Fruit fly (Drosophila melanogaster) whole organism, wandering third instar larva: ENCODE results near the gene cbt.

Experiments
- CG32264 ChIP-seq: fragments of 200-800 bp; sonication (Bioruptor generic); optimal IDR thresholded peaks from 2 replicates; lab custom pipeline; 2016; ENCODE audit warnings: missing biosample characterization, missing genetic modification characterization
- CG9705 ChIP-seq: fragments of 200-800 bp; sonication (Bioruptor generic); optimal IDR thresholded peaks from 2 replicates; lab custom pipeline; 2018; ENCODE audit warnings: missing biosample characterization, mild to moderate bottlenecking, missing genetic modification characterization
- CrebA ChIP-seq: fragments of 200-800 bp; sonication (Bioruptor generic); optimal IDR thresholded peaks from 2 replicates; lab custom pipeline; 2016; ENCODE audit warnings: missing biosample characterization, mild to moderate bottlenecking, missing genetic modification characterization, borderline replicate concordance
- Dfd ChIP-seq: fragments of >200 bp; optimal IDR thresholded peaks from 2 replicates; lab custom pipeline; 2017; ENCODE audit warnings: missing biosample characterization, missing genetic modification characterization
- GATAd ChIP-seq: sonication (Bioruptor generic); optimal IDR thresholded peaks from 2 replicates; lab custom pipeline; 2016; ENCODE audit warnings: missing biosample characterization, missing genetic modification characterization
- Hnf4 ChIP-seq: fragments of 200-800 bp; sonication (Bioruptor generic); optimal IDR thresholded peaks from 2 replicates; lab custom pipeline; 2016; ENCODE audit warnings: missing biosample characterization, mild to moderate bottlenecking, missing genetic modification characterization
- Hr78 ChIP-seq: fragments of >200 bp; optimal IDR thresholded peaks from 2 replicates; lab custom pipeline; 2017; ENCODE audit warnings: missing biosample characterization, missing genetic modification characterization
- Hr83 ChIP-seq: fragments of 200-300 bp; sonication (Bioruptor generic); optimal IDR thresholded peaks from 2 replicates; lab custom pipeline; 2016; ENCODE audit warnings: missing biosample characterization, mild to moderate bottlenecking, missing genetic modification characterization, moderate library complexity; ENCODE audit not compliant: poor library complexity, severe bottlenecking
- Jra ChIP-seq: sonication (Bioruptor generic); optimal IDR thresholded peaks from 2 replicates; lab custom pipeline; 2016; ENCODE audit warnings: missing biosample characterization, missing genetic modification characterization
- Myc ChIP-seq: fragments of >200 bp; optimal IDR thresholded peaks from 2 replicates; lab custom pipeline; 2017
- N ChIP-seq: fragments of >200 bp; optimal IDR thresholded peaks from 2 replicates; lab custom pipeline; 2018; ENCODE audit warnings: missing biosample characterization, missing external identifiers, missing genetic modification characterization
- OdsH ChIP-seq: fragments of 200-800 bp; sonication (Bioruptor generic); optimal IDR thresholded peaks from 2 replicates; lab custom pipeline; 2016; ENCODE audit warnings: missing biosample characterization, mild to moderate bottlenecking, missing genetic modification characterization
- Rel ChIP-seq, 2 experiments: fragments of 200-800 bp; sonication (Bioruptor generic) in 1 of 2; optimal IDR thresholded peaks; 2 replicates in 1 of 2; 3 replicates in 1 of 2; lab custom pipeline; 2016 to 2019; ENCODE audit warnings: mild to moderate bottlenecking in 2 of 2, missing biosample characterization in 2 of 2, missing genetic modification characterization in 2 of 2, moderate library complexity in 1 of 2
- Sp1 ChIP-seq: fragments of 200-800 bp; sonication (Bioruptor generic); optimal IDR thresholded peaks from 3 replicates; lab custom pipeline; 2019; ENCODE audit warnings: missing biosample characterization, mild to moderate bottlenecking, missing genetic modification characterization, moderate library complexity
- Vsx2 ChIP-seq: fragments of 200-300, 225-300 bp; sonication (Bioruptor generic); optimal IDR thresholded peaks from 2 replicates; lab custom pipeline; 2018; ENCODE audit warnings: missing biosample characterization, missing genetic modification characterization; ENCODE audit not compliant: partially characterized antibody
- br ChIP-seq: fragments of 200-800 bp; sonication (Bioruptor generic); optimal IDR thresholded peaks from 2 replicates; lab custom pipeline; 2016; ENCODE audit warnings: missing biosample characterization, missing genetic modification characterization
- brk ChIP-seq: fragments of 200-800 bp; sonication (Bioruptor generic); optimal IDR thresholded peaks from 2 replicates; lab custom pipeline; 2016; ENCODE audit warnings: missing biosample characterization, mild to moderate bottlenecking, missing genetic modification characterization
- dl ChIP-seq, 2 experiments: fragments of 175-275, 200-275 bp in 1 of 2; fragments of 200-275 bp in 1 of 2; sonication (Bioruptor generic); optimal IDR thresholded peaks; lab custom pipeline; 2018; ENCODE audit warnings: mild to moderate bottlenecking in 2 of 2, missing biosample characterization in 2 of 2, missing genetic modification characterization in 2 of 2, moderate library complexity in 2 of 2; ENCODE audit not compliant: partially characterized antibody in 2 of 2, insufficient read depth in 1 of 2
- dmrt93B ChIP-seq: fragments of 200-800 bp; sonication (Bioruptor generic); optimal IDR thresholded peaks from 2 replicates; lab custom pipeline; 2018; ENCODE audit warnings: missing biosample characterization, mild to moderate bottlenecking, missing genetic modification characterization
- ey ChIP-seq: fragments of 200-800 bp; sonication (Bioruptor generic); optimal IDR thresholded peaks from 2 replicates; lab custom pipeline; 2016; ENCODE audit warnings: missing biosample characterization, missing genetic modification characterization
- foxo ChIP-seq, 2 experiments: fragments of 200-800 bp; sonication (Bioruptor generic); optimal IDR thresholded peaks; 2 replicates in 1 of 2; 3 replicates in 1 of 2; lab custom pipeline; 2016 to 2017; ENCODE audit warnings: missing biosample characterization in 2 of 2, missing genetic modification characterization in 2 of 2
- fru ChIP-seq: fragments of 200-800 bp; sonication (Bioruptor generic); optimal IDR thresholded peaks from 3 replicates; lab custom pipeline; 2016; ENCODE audit warnings: missing biosample characterization, mild to moderate bottlenecking, missing genetic modification characterization
- h ChIP-seq: fragments of 200-800 bp; sonication (Bioruptor generic); optimal IDR thresholded peaks from 3 replicates; lab custom pipeline; 2016; ENCODE audit warnings: missing biosample characterization, mild to moderate bottlenecking, missing genetic modification characterization
- lola ChIP-seq: fragments of >200 bp; optimal IDR thresholded peaks from 2 replicates; lab custom pipeline; 2017; ENCODE audit warnings: missing biosample characterization, missing genetic modification characterization
- pan ChIP-seq: fragments of >200 bp; optimal IDR thresholded peaks from 2 replicates; lab custom pipeline; 2017
- psq ChIP-seq: fragments of 200-800 bp; sonication (Bioruptor generic); optimal IDR thresholded peaks from 3 replicates; lab custom pipeline; 2017; ENCODE audit warnings: missing biosample characterization, mild to moderate bottlenecking, missing genetic modification characterization, moderate library complexity
- rgr ChIP-seq: fragments of 200-800 bp; sonication (Bioruptor generic); optimal IDR thresholded peaks from 3 replicates; lab custom pipeline; 2016; ENCODE audit warnings: missing biosample characterization, mild to moderate bottlenecking, missing genetic modification characterization
- sage ChIP-seq: fragments of 200-800 bp; sonication (Bioruptor generic); optimal IDR thresholded peaks from 2 replicates; lab custom pipeline; 2016; ENCODE audit warnings: missing biosample characterization, mild to moderate bottlenecking, missing genetic modification characterization
- sv ChIP-seq: fragments of 200-800 bp; sonication (Bioruptor generic); optimal IDR thresholded peaks from 3 replicates; lab custom pipeline; 2016; ENCODE audit warnings: missing biosample characterization, missing genetic modification characterization
- tai ChIP-seq: sonication (Bioruptor generic); optimal IDR thresholded peaks from 2 replicates; lab custom pipeline; 2016; ENCODE audit warnings: missing biosample characterization, missing genetic modification characterization
- usp ChIP-seq: fragments of >200 bp; optimal IDR thresholded peaks from 2 replicates; lab custom pipeline; 2017; ENCODE audit warnings: missing biosample characterization, missing genetic modification characterization
- woc ChIP-seq: sonication (Bioruptor generic); optimal IDR thresholded peaks from 2 replicates; lab custom pipeline; 2016; ENCODE audit warnings: missing biosample characterization, mild to moderate bottlenecking, missing genetic modification characterization

Gene cbt

DNA sequence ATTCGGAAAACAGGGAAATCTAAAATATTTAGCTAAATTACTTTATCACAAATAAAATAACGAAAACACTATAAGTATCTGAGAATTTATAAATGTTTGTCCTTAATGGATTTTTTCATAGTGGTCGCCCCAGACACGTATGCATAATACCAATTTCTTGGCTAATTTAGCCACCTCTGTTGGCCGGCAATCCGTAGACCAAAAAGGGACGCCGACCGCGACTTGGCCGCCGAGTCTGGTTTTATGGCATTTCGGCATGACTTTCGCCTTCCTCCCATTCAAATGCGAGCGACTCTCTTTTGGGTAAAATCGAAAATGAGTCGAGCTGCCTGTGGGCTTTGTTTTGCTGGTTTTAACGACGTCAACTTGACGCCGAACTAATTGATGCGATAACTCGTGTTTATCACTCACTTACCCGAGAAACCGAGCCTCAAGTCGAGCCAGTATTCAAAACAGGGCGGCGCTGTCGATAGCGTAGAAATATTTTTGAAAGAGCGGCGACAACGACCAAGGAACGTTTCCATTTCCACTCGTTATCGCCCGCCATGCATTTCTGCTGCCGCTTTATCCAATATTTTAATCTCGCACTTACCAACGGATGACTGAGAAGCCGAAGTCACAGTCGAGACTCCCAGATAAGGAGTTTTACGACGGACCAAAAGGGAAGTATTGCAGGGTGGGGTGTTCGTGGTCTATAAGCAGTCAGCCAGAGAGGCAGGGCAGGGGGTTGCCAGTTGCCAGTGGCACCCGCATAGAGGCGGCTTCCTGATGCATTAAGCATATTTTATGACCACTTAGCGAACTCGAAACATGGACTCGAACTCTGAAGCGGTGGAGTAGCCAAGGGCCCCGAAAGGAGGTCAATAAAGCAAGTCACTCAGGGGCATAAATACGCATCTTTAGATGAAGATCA, 39.7 kb upstream of the cbt start:
- TF ChIP-seq psq (GFP tag; lab: Kevin White, UChicago) (no peak), dl (GFP tag; optimal IDR thresholded peaks at IDR 0.05; lab: Kevin White, UChicago; ENCODE audit: insufficient read depth in 1 of 2, partially characterized antibody in 2 of 2) (no peak), Dfd (GFP tag; lab: Kevin White, UChicago) (no peak), CG9705 (no peak), Myc (lab: Kevin White, UChicago) (no peak), Hnf4 (GFP tag; lab: Kevin White, UChicago) (no peak), sage (GFP tag; lab: Kevin White, UChicago) (no peak), CG32264 (GFP tag; lab: Kevin White, UChicago) (no peak), Sp1 (GFP tag; lab: Kevin White, UChicago) (no peak), fru (no peak), GATAd (GFP tag; lab: Kevin White, UChicago) (no peak), lola (GFP tag; lab: Kevin White, UChicago) (no peak), OdsH (GFP tag; lab: Kevin White, UChicago) (no peak), ey (GFP tag; lab: Kevin White, UChicago) (no peak), Rel (GFP tag; optimal IDR thresholded peaks at IDR 0.05; lab: Kevin White, UChicago) (no peak), Rel (tag; optimal IDR thresholded peaks at IDR 0.05; lab: Kevin White, UChicago) (no peak), CrebA (GFP tag; lab: Kevin White, UChicago) (no peak), usp (GFP tag; lab: Kevin White, UChicago) (no peak), foxo (GFP tag; optimal IDR thresholded peaks at IDR 0.05; lab: Kevin White, UChicago) (no peak), pan (lab: Kevin White, UChicago) (no peak), tai (GFP tag; lab: Kevin White, UChicago) (no peak)
- TF ChIP-seq, all 38 proteins: peak for 0

DNA sequence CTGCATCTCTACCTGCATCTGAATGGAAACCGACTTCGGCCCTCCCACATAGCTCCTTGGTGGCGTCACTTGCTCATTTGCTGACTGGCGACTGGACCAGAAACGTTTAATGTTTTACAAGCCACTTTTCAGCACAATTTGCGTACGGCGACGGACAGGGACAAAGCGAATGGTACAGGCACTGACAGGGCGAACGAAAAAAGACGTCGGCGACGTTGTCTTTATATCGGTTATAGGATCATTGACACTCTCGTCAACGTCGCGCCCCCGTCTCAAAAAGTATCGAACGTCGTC, 39.1 kb upstream of the cbt start:
- TF ChIP-seq fru (no peak), CrebA (GFP tag; lab: Kevin White, UChicago) (no peak), rgr (GFP tag; lab: Kevin White, UChicago) (no peak), psq (GFP tag; lab: Kevin White, UChicago) (no peak), GATAd (GFP tag; lab: Kevin White, UChicago) (no peak), br (GFP tag; lab: Kevin White, UChicago) (no peak), Jra (GFP tag; lab: Kevin White, UChicago) (no peak), tai (GFP tag; lab: Kevin White, UChicago) (no peak), dmrt93B (no peak), Vsx2 (GFP tag; lab: Kevin White, UChicago) (no peak), CG32264 (GFP tag; lab: Kevin White, UChicago) (no peak), brk (GFP tag; lab: Kevin White, UChicago) (no peak), Hr78 (GFP tag; lab: Kevin White, UChicago) (no peak), OdsH (GFP tag; lab: Kevin White, UChicago) (no peak), Dfd (GFP tag; lab: Kevin White, UChicago) (no peak), usp (GFP tag; lab: Kevin White, UChicago) (no peak), h (GFP tag; lab: Kevin White, UChicago) (no peak), N (GFP tag; lab: Kevin White, UChicago) (no peak), Hr83 (no peak), sv (no peak)

dm6 chr2L:517911-518619, 38.6 kb upstream of the cbt start:
- TF ChIP-seq pan (lab: Kevin White, UChicago) (no peak), CG32264 (GFP tag; lab: Kevin White, UChicago) (no peak), CrebA (GFP tag; lab: Kevin White, UChicago) (no peak), Dfd (GFP tag; lab: Kevin White, UChicago) (no peak), woc (GFP tag; lab: Kevin White, UChicago) (no peak), CG9705 (no peak), sv (no peak)
